Worm (Caenorhabditis elegans): Measurements from ENCODE around the gene srh-272.

DNA sequence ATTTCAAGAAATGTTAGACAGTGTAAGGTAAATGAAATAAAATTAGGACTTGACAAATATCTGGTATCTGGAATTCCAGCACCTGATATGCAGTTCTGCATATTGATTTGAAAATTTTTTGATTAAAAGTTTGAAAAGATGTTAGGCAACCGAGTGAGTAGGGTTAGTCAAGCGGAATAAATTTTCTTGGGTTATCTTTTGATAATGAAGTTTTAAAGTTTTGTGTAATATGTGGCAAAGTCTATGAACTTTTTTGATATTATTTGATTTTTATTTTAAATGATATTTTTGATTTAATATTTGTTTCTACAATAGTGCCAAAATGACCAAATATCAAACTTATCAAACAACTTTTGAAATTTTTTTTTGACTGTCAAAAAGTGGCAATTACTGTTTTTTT, 6.4 kb downstream of the srh-272 start, which contains the start of gene srh-241:
- TF ChIP-seq K11D2.4 (GFP tag; IDR thresholded peaks at IDR 0.05) (no peak), madf-6 (GFP tag; IDR thresholded peaks at IDR 0.05) (no peak), efl-1 (GFP tag; optimal IDR thresholded peaks at IDR 0.05) (no peak), ztf-6 (GFP tag; IDR thresholded peaks at IDR 0.05) (no peak), unc-62 (GFP tag; optimal IDR thresholded peaks at IDR 0.05) (no peak), F22D6.2 (tag; optimal IDR thresholded peaks at IDR 0.05) (no peak), ama-1 (optimal IDR thresholded peaks at IDR 0.05) (no peak), ama-1 (GFP tag; optimal IDR thresholded peaks at IDR 0.05) (no peak), sptf-2 (GFP tag; optimal IDR thresholded peaks at IDR 0.05) (no peak), pha-4 (tag; optimal IDR thresholded peaks at IDR 0.05) (no peak)
